Worm (Caenorhabditis elegans) whole organism, L4/young adult: ENCODE results near the gene T05E12.3.

Experiments
- W03F9.2 ChIP-seq: fragments of 150-350 bp; optimal IDR thresholded peaks from 2 replicates; lab custom pipeline; 2014; ENCODE audit warnings: missing biosample characterization, missing genetic modification characterization
- dao-5 ChIP-seq: sonication (generic microtip); optimal IDR thresholded peaks from 2 replicates; lab custom pipeline; 2016; ENCODE audit warnings: missing genotype, missing genetic modification characterization, moderate library complexity, missing compliant biosample characterization
- him-1 ChIP-seq: sonication (generic microtip); optimal IDR thresholded peaks from 2 replicates; lab custom pipeline; 2016; ENCODE audit warnings: missing genotype, missing genetic modification reagents, missing genetic modification characterization, missing compliant biosample characterization

The T05E12.3 gene

DNA sequence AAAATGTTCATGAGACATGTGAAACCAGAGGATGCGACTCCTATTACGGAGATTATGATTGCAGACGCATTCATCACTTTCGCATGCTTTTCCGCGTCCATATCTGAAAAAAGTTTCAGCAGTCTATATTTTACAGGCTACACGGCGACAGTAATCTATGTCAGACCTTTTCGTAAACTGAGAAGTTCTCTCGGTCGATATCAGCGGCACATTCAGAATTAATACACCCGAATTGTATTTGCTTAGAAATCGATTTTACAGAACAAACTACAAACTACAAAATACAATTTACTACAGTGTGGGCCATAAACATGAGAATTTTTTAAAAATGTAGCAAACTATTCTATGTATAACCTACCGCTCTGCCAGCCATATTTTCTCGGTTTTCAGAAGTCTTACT, 6.2 kb downstream of the T05E12.3 start, which contains the start of gene srbc-14:
Gene srbc-14, minus strand, starts transcription at position 101 of the 400 bp plus-strand sequence.
- TF ChIP-seq him-1 (tag; lab: Kevin White, UChicago) (no peak), W03F9.2 (tag; lab: Kevin White, UChicago) (no peak), dao-5 (tag; lab: Kevin White, UChicago) (no peak)

DNA sequence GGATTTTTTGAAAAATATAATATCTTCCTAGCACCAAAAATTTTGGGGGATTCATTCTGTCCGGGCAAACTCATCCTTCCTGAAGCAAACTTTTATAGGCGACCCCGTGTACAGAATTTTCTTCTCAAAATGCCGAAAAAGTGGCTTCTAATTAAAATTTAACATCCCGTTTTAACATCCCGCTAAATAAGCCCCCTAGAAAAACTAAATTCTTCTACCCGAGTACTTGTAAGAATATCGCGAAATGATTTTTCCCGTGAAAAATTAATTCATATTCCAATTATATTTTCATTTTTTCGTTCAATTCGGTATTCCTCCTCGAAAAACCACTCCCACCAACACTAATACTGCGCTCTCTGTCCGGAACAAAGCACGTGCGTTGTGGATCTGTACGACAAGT, 8.9 kb downstream of the T05E12.3 start, which contains the start of gene T05E12.8:
Gene T05E12.8, plus strand, starts transcription at position 301 of the 400 bp plus-strand sequence.
- no peak for TF ChIP-seq him-1 (tag; lab: Kevin White, UChicago)
- TF ChIP-seq W03F9.2 (tag; lab: Kevin White, UChicago): no peak
- no peak for TF ChIP-seq dao-5 (tag; lab: Kevin White, UChicago)

- TF ChIP-seq dao-5 (tag; lab: Kevin White, UChicago) (no peak), W03F9.2 (tag; lab: Kevin White, UChicago) (no peak), him-1 (tag; lab: Kevin White, UChicago) (no peak)
These were observed 11.2 kb downstream of the T05E12.3 start for ce11 chrV:17066634-17067033.

DNA sequence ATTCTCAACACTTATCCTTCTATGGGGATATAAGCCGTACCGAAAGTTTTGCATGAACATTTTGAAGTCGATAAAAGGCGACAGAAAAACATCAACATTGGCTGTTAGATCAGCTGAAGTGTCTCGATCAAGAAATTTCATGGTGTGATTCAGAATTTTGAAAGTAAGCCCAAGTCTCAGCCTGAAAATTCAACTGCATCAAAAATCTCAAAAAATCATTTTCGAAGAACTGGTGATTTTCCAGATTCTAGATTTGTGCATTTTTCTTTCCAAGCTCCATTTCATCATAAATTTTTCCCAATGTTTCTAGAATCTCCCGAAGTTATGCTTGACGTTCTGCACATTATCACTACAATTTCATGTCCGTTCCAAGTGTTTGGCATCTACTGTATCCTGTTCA, 13.1 kb downstream of the T05E12.3 start, which contains the start of gene srh-255:
Gene srh-255, plus strand, starts transcription at position 301 of the 400 bp plus-strand sequence.
- TF ChIP-seq him-1 (tag; lab: Kevin White, UChicago): no peak
- no peak for TF ChIP-seq W03F9.2 (tag; lab: Kevin White, UChicago)
- TF ChIP-seq dao-5 (tag; lab: Kevin White, UChicago): no peak

DNA sequence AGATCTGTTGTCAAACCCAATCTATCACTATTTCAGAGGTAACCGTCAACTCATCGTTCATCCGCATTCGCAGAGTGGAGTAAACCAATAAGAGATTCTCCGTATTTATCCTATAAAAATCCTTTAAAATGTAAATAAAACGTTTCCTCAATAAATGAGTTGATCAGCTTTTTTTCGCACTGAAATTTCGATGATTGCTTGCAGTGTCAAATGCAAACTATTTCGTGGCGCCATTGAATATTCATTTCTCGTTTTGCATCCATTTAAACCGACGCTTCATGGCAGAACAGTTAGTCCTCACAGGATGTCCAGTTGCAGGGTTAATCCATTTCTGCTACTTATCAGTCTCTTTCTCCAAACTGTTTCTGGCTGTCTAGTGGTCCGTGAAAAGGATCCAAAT, 16.2 kb downstream of the T05E12.3 start, which contains the start of gene F28B1.9:
Gene F28B1.9, plus strand, starts transcription at position 301 of the 400 bp plus-strand sequence.
- TF ChIP-seq W03F9.2 (tag; lab: Kevin White, UChicago) (no peak), dao-5 (tag; lab: Kevin White, UChicago) (no peak), him-1 (tag; lab: Kevin White, UChicago) (no peak)

ce11 chrV:17059987-17060386, 17.8 kb downstream of the T05E12.3 start, which contains the start of gene sri-66:
sri-66 (plus strand) TSS chrV:17060287.
- no peak for TF ChIP-seq dao-5 (tag; lab: Kevin White, UChicago)
- no peak for TF ChIP-seq W03F9.2 (tag; lab: Kevin White, UChicago)
- TF ChIP-seq him-1 (tag; lab: Kevin White, UChicago): no peak

- TF ChIP-seq dao-5 (tag; lab: Kevin White, UChicago): no peak
- no peak for TF ChIP-seq W03F9.2 (tag; lab: Kevin White, UChicago)
- TF ChIP-seq him-1 (tag; lab: Kevin White, UChicago): no peak
These were observed 33.3 kb downstream of the T05E12.3 start, which contains the start of gene F28B1.2 for ce11 chrV:17044500-17044899. F28B1.2 (plus strand) TSS chrV:17044800.

DNA sequence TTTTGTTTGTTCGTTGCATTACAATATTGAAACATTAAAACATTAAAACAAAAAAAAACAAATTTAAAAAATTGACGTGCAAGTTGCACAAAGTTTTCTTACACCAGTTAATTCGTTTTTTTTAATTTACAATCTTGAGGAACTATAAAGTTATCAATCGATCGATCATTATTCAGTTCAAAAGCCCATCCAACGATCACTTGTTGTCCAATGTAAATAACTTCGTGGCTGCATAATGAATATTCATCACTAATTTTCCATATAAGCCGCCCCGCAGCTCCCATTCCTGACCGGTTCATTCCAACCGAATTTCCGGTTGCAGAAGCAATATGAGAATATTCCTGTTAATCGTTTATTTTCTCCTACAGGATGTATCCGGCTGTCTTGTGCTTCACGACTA, 35.5 kb downstream of the T05E12.3 start, which contains the start of gene hpo-33:
Gene hpo-33, plus strand, starts transcription at position 301 of the 400 bp plus-strand sequence.
- TF ChIP-seq him-1 (tag; lab: Kevin White, UChicago): no peak
- TF ChIP-seq dao-5 (tag; lab: Kevin White, UChicago): no peak
- no peak for TF ChIP-seq W03F9.2 (tag; lab: Kevin White, UChicago)

DNA sequence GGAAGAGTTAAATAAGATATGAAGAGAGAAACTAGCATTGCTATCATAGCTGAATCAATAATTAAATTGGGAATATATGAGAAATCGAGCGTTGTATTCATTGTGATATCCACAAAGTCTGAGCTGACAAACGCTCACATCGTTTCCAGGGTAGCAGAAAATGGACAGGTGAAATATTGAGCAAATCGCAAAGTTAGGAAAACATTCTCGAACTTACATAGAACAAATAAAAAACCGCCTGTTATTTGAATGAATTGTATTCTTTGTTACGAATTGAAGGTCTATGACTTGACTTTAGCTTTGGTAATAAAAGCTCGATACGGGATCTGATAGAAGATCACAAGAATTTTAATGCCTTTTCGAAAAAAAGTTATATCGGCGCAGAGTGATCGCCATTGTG, 41.9 kb downstream of the T05E12.3 start, which contains the start of gene srz-94:
Gene srz-94, minus strand, starts transcription at position 101 of the 400 bp plus-strand sequence.
- TF ChIP-seq dao-5 (tag; lab: Kevin White, UChicago) (no peak), W03F9.2 (tag; lab: Kevin White, UChicago) (no peak), him-1 (tag; lab: Kevin White, UChicago) (no peak)

DNA sequence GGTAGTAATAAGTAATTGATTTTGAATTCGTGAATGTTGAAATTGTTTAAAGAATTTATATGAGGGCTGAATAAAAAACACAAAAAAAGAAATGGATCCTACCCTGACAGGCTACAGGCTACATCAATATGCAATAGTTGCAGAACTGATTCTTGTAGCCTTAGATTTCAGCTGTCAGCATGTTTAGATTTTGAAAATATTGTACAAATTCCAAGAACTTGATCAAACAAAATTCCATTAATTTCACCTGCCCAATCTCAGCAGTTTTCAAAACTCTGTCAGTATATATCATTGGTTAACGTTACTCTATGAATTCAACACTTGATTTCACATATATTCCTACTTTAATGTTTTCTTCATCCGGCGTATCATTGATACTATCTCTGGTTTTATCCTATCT, 47.4 kb downstream of the T05E12.3 start:
- TF ChIP-seq dao-5 (tag; lab: Kevin White, UChicago): no peak
- no peak for TF ChIP-seq him-1 (tag; lab: Kevin White, UChicago)
- no peak for TF ChIP-seq W03F9.2 (tag; lab: Kevin White, UChicago)
